Worm (Caenorhabditis elegans): ENCODE results near the gene K10B2.4.
A peak's percentile ranks its signal among the peaks of the same experiment; 100 is the strongest.

K10B2.4 gene

DNA sequence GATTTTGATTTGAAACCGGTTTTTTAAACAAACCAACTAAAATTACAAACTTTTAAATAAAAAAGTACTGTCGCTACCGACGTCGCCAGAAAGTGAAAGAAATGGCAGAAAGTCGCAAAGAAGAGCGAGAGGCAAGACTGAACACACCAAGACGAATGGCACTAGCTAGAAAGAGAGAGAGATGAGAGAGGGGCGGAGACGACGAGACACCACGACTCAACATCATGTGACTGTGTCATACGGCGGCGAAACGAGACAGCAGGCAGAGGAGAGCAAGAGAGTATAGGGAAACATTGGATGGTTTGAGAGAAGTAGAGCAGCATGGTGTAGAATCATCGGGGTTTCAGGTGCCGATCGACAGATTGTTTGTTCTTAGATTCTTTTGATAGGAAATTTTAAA is 12.4 kb downstream of the K10B2.4 start (continued):
- TF ChIP-seq nhr-20 (tag; optimal IDR thresholded peaks at IDR 0.05), result peak; percentile 97
- no peak for TF ChIP-seq efl-3 (GFP tag; optimal IDR thresholded peaks at IDR 0.05)
- TF ChIP-seq ztf-4 (tag; optimal IDR thresholded peaks at IDR 0.05), result peak; percentile 96
- TF ChIP-seq pax-3 (tag; optimal IDR thresholded peaks at IDR 0.05), result peak; percentile 41
- TF ChIP-seq fkh-10 (GFP tag; optimal IDR thresholded peaks at IDR 0.05), result peak; percentile 35
- no peak for TF ChIP-seq unc-62 (GFP tag; optimal IDR thresholded peaks at IDR 0.05)
- TF ChIP-seq zag-1 (tag; optimal IDR thresholded peaks at IDR 0.05), result no peak
- TF ChIP-seq ets-5 (GFP tag; IDR thresholded peaks at IDR 0.05), result no peak
- peak; percentile 68 for TF ChIP-seq nhr-11 (tag; optimal IDR thresholded peaks at IDR 0.05)
- peak; percentile 91 for TF ChIP-seq unc-86 (tag; optimal IDR thresholded peaks at IDR 0.05)
- peak; percentile 47 to 61 for TF ChIP-seq egl-27 (tag; optimal IDR thresholded peaks at IDR 0.05)
- peak; percentile 89 for TF ChIP-seq nhr-85 (tag)
- no peak for TF ChIP-seq ceh-90 (tag; optimal IDR thresholded peaks at IDR 0.05)
- TF ChIP-seq mdl-1 (tag; optimal IDR thresholded peaks at IDR 0.05), result peak; percentile 22 to 98

DNA sequence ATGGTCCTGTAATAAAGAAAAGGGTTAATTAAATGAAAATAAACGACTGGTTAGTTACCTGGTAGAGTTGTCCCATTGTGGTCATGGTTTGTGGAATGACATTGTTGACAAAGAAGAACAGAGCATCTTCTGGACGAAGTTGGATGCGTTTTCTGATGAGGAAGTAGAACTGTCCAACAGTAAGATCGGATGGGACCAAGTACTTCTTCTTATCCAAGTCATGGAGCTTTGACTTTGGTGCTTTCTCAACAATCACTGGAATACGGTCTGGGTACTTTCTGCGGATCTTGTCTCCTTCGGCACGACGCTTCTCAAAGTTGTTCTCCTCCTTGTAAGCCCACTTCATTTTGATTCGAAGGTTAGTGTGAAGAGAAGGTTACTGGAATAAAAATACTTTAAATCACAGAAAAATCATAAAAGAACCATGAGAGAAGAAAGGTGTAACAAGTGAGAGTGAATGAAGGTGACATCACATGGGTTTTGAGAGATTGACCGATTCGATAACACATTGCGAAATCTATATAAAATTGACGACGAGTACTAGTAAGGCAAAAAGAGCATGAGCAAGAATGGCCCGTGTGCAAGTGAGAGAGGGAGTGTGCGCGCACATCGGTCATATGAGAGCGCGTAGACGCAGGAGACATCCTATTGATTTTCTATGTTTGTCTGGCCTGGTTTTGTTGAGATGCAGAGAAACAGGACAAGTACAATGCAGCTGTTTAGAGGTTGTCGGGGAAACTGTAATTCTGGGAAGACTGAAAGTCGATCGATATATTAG is 13.2 kb downstream of the K10B2.4 start, which contains the start of gene lgg-1:
Gene lgg-1 (minus strand): TSS at position 379 of the 778 bp plus-strand sequence.
- peak; percentile 17 for TF ChIP-seq hlh-4 (tag; optimal IDR thresholded peaks at IDR 0.05)
- TF ChIP-seq nhr-12 (tag; optimal IDR thresholded peaks at IDR 0.05), result no peak
- peak in 1 of 6 experiments; percentile 23 for TF ChIP-seq elt-3 (tag; optimal IDR thresholded peaks at IDR 0.05)
- peak; percentile 50 for TF ChIP-seq lin-13 (GFP tag; optimal IDR thresholded peaks at IDR 0.05)
- TF ChIP-seq efl-3 (GFP tag; optimal IDR thresholded peaks at IDR 0.05), result no peak
- no peak for TF ChIP-seq nhr-28 (tag; optimal IDR thresholded peaks at IDR 0.05)
- no peak for TF ChIP-seq hlh-17 (GFP tag; optimal IDR thresholded peaks at IDR 0.05; ENCODE audit: borderline replicate concordance)
- TF ChIP-seq nhr-47 (tag; optimal IDR thresholded peaks at IDR 0.05), result peak; percentile 62
- peak; percentile 32 for TF ChIP-seq fos-1 (tag; optimal IDR thresholded peaks at IDR 0.05)
- peak; percentile 25 for TF ChIP-seq tbx-2 (tag; optimal IDR thresholded peaks at IDR 0.05)
- no peak for TF ChIP-seq C04F5.9 (tag; optimal IDR thresholded peaks at IDR 0.05)
- no peak for TF ChIP-seq aha-1 (tag; optimal IDR thresholded peaks at IDR 0.05)
- TF ChIP-seq ztf-11 (tag; optimal IDR thresholded peaks at IDR 0.05), result peak in 1 of 2 experiments; percentile 39
- TF ChIP-seq lsy-2 (tag; optimal IDR thresholded peaks at IDR 0.05), result peak; percentile 39 to 61
- TF ChIP-seq egl-13 (tag; optimal IDR thresholded peaks at IDR 0.05), result peak; percentile 47
- no peak for TF ChIP-seq lin-15B (tag; optimal IDR thresholded peaks at IDR 0.05)
- TF ChIP-seq irx-1 (tag; optimal IDR thresholded peaks at IDR 0.05), result no peak
- TF ChIP-seq xbp-1 (tag; optimal IDR thresholded peaks at IDR 0.05), result peak; percentile 50
- TF ChIP-seq fkh-10 (GFP tag; optimal IDR thresholded peaks at IDR 0.05), result peak; percentile 23
- TF ChIP-seq unc-86 (tag; optimal IDR thresholded peaks at IDR 0.05), result peak; percentile 56
- TF ChIP-seq sptf-1 (tag; optimal IDR thresholded peaks at IDR 0.05), result no peak
- peak in 1 of 2 experiments; percentile 14 for TF ChIP-seq egl-27 (tag; optimal IDR thresholded peaks at IDR 0.05)
- no peak for TF ChIP-seq grh-1 (GFP tag; IDR thresholded peaks at IDR 0.05)
- TF ChIP-seq nhr-85 (tag), result peak; percentile 80
- TF ChIP-seq hpl-2 (GFP tag; optimal IDR thresholded peaks at IDR 0.05), result no peak
- peak; percentile 49 to 53 for TF ChIP-seq lin-35 (GFP tag; optimal IDR thresholded peaks at IDR 0.05)
- no peak for TF ChIP-seq fkh-4 (tag; optimal IDR thresholded peaks at IDR 0.05; ENCODE audit: borderline replicate concordance)
- TF ChIP-seq ceh-88 (GFP tag; IDR thresholded peaks at IDR 0.05), result no peak
- peak; percentile 72 for TF ChIP-seq fkh-8 (tag; optimal IDR thresholded peaks at IDR 0.05)
- no peak for TF ChIP-seq lin-39 (tag; optimal IDR thresholded peaks at IDR 0.05)
- TF ChIP-seq ets-5 (GFP tag; IDR thresholded peaks at IDR 0.05), result no peak
- no peak for TF ChIP-seq zag-1 (tag; optimal IDR thresholded peaks at IDR 0.05)
- peak; percentile 49 for TF ChIP-seq isw-1 (GFP tag; IDR thresholded peaks at IDR 0.05)
- peak; percentile 84 for TF ChIP-seq lin-14 (GFP tag; optimal IDR thresholded peaks at IDR 0.05)
- TF ChIP-seq C34B4.2 (tag; optimal IDR thresholded peaks at IDR 0.05), result no peak
- TF ChIP-seq nhr-19 (GFP tag; conservative IDR thresholded peaks at IDR 0.05), result peak; percentile 45
- TF ChIP-seq snpc-4 (tag; optimal IDR thresholded peaks at IDR 0.05), result peak; percentile 14
- TF ChIP-seq pqm-1 (tag; optimal IDR thresholded peaks at IDR 0.05), result no peak
- TF ChIP-seq ceh-8 (GFP tag; optimal IDR thresholded peaks at IDR 0.05), result no peak
- peak in 1 of 2 experiments; percentile 70 for TF ChIP-seq mdl-1 (tag; optimal IDR thresholded peaks at IDR 0.05)
- TF ChIP-seq mep-1 (tag; optimal IDR thresholded peaks at IDR 0.05), result peak; percentile 77
- no peak for TF ChIP-seq nhr-237 (tag; optimal IDR thresholded peaks at IDR 0.05)
- no peak for TF ChIP-seq nhr-11 (tag; optimal IDR thresholded peaks at IDR 0.05)
- peak; percentile 76 for TF ChIP-seq blmp-1 (tag; optimal IDR thresholded peaks at IDR 0.05)
